Worm (Caenorhabditis elegans): ENCODE data around the gene hosl-1.

ce11 chrX:4651428-4651827 lies 14.5 kb downstream of the hosl-1 start:
- TF ChIP-seq dmd-8 (GFP tag; IDR thresholded peaks at IDR 0.05) (no peak), ztf-7 (tag; optimal IDR thresholded peaks at IDR 0.05) (no peak), snpc-4 (tag; optimal IDR thresholded peaks at IDR 0.05) (no peak), nhr-77 (tag; optimal IDR thresholded peaks at IDR 0.05) (no peak), lsy-2 (tag; optimal IDR thresholded peaks at IDR 0.05) (no peak), saeg-2 (GFP tag; IDR thresholded peaks at IDR 0.05) (no peak), nhr-11 (tag; optimal IDR thresholded peaks at IDR 0.05) (no peak), ZK546.5 (tag; optimal IDR thresholded peaks at IDR 0.05) (no peak), vab-7 (GFP tag; IDR thresholded peaks at IDR 0.05) (no peak), unc-62 (GFP tag; optimal IDR thresholded peaks at IDR 0.05 in 1 of 2) (peak in 1 of 2 experiments; percentile 85), unc-62 (tag; optimal IDR thresholded peaks at IDR 0.05) (no peak), mdl-1 (tag; optimal IDR thresholded peaks at IDR 0.05) (no peak), ceh-20 (GFP tag; IDR thresholded peaks at IDR 0.05) (no peak), ceh-32 (tag; optimal IDR thresholded peaks at IDR 0.05; ENCODE audit: poor library complexity) (no peak), D1046.2 (GFP tag; IDR thresholded peaks at IDR 0.05) (no peak)
